Worm (Caenorhabditis elegans) whole organism, L1 larva: ENCODE data around the gene F18E9.8.

Source experiments
- efl-1 ChIP-seq, 4 experiments: fragments of 150-350 bp; optimal IDR thresholded peaks in 3 of 4; peaks in 1 of 4; 1 replicate in 1 of 4; 2 replicates in 3 of 4; lab custom pipeline; 2014; ENCODE audit warnings: missing biosample characterization in 2 of 4, missing genetic modification characterization in 2 of 4, missing genetic modification reagents in 2 of 4
- egl-27 ChIP-seq, 2 experiments: fragments of 150-350 bp in 1 of 2; sonication (generic microtip); optimal IDR thresholded peaks; 3 replicates each; lab custom pipeline; 2017 to 2018; ENCODE audit warnings: missing biosample characterization in 2 of 2, missing genetic modification characterization in 2 of 2, missing genetic modification reagents in 2 of 2
- fos-1 ChIP-seq: fragments of 150-350 bp; optimal IDR thresholded peaks from 2 replicates; lab custom pipeline; 2014; ENCODE audit warnings: missing biosample characterization, missing genetic modification characterization
- mef-2 ChIP-seq: fragments of 150-350 bp; optimal IDR thresholded peaks from 2 replicates; lab custom pipeline; 2014; ENCODE audit warnings: missing biosample characterization, missing genetic modification characterization
- nhr-237 ChIP-seq: fragments of 150-350 bp; optimal IDR thresholded peaks from 2 replicates; lab custom pipeline; 2014; ENCODE audit warnings: missing biosample characterization, missing genetic modification characterization
- skn-1 ChIP-seq: fragments of 150-350 bp; optimal IDR thresholded peaks from 2 replicates; lab custom pipeline; 2014; ENCODE audit warnings: missing biosample characterization, missing genetic modification characterization
- tbx-2 ChIP-seq: sonication (generic microtip); optimal IDR thresholded peaks from 2 replicates; lab custom pipeline; 2016; ENCODE audit warnings: missing genetic modification characterization, missing compliant biosample characterization
- zag-1 ChIP-seq: fragments of 150-350 bp; optimal IDR thresholded peaks from 2 replicates; lab custom pipeline; 2014; ENCODE audit warnings: missing biosample characterization, missing genetic modification characterization
- ztf-11 ChIP-seq, 2 experiments: sonication (generic microtip); optimal IDR thresholded peaks; 2 replicates each; lab custom pipeline; 2016 to 2017; ENCODE audit warnings: missing genetic modification characterization in 2 of 2, missing biosample characterization in 1 of 2, missing compliant biosample characterization in 1 of 2
- ztf-4 ChIP-seq: fragments of 150-350 bp; optimal IDR thresholded peaks from 2 replicates; lab custom pipeline; 2014; ENCODE audit warnings: missing biosample characterization, missing genetic modification characterization

DNA sequence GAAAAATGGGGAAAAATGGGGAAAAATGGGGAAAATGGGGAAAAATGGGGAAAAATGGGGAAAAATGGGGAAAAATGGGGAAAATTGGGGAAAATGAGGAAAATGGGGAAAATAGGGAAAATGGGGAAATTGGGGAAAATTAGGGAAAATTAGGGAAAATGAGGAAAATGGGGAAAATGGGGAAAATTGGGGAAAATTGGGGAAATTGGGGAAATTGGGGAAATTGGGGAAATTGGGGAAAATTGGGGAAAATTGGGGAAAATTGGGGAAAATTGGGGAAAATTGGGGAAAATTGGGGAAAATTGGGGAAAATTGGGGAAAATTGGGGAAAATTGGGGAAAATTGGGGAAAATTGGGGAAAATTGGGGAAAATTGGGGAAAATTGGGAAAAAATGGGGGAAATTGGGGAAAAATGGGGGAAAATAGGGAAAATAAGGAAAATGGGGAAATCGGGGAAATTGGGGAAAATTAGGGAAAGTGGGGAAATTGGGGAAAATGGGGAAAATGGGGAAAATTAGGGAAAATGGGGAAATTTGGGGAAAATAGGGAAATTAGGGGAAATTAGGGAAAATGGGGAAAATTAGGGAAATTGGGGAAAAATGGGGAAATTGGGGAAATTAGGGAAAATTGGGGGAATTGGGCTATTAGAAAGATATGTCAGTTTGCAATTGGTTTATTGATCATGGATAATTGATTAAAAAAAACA, 21.5 kb upstream of the F18E9.8 start:
- no peak for TF ChIP-seq zag-1 (tag; lab: Kevin White, UChicago)
- no peak for TF ChIP-seq nhr-237
- no peak for TF ChIP-seq skn-1 (tag; lab: Kevin White, UChicago)
- TF ChIP-seq ztf-11 (tag; optimal IDR thresholded peaks at IDR 0.05; lab: Kevin White, UChicago), result no peak
- TF ChIP-seq tbx-2, result no peak
- TF ChIP-seq mef-2, result no peak
- no peak for TF ChIP-seq efl-1 (optimal IDR thresholded peaks at IDR 0.05; lab: Kevin White, UChicago)
- no peak for TF ChIP-seq efl-1 (GFP tag; optimal IDR thresholded peaks at IDR 0.05 in 1 of 2; lab: Kevin White, UChicago)
- no peak for TF ChIP-seq fos-1 (tag; lab: Kevin White, UChicago)
- TF ChIP-seq egl-27 (tag; optimal IDR thresholded peaks at IDR 0.05; lab: Kevin White, UChicago), result no peak
- TF ChIP-seq ztf-4 (tag; lab: Kevin White, UChicago), result no peak
